Fruit fly (Drosophila melanogaster) whole organism, wandering third instar larva: ENCODE measurements around the gene CG5376.

ENCODE experiments used
- Abd-B ChIP-seq: fragments of >200 bp; optimal IDR thresholded peaks from 2 replicates; lab custom pipeline; 2017; ENCODE audit warnings: missing biosample characterization, missing genetic modification characterization
- CG32264 ChIP-seq: fragments of 200-800 bp; sonication (Bioruptor generic); optimal IDR thresholded peaks from 2 replicates; lab custom pipeline; 2016; ENCODE audit warnings: missing biosample characterization, missing genetic modification characterization
- CG9705 ChIP-seq: fragments of 200-800 bp; sonication (Bioruptor generic); optimal IDR thresholded peaks from 2 replicates; lab custom pipeline; 2018; ENCODE audit warnings: missing biosample characterization, mild to moderate bottlenecking, missing genetic modification characterization
- CrebA ChIP-seq: fragments of 200-800 bp; sonication (Bioruptor generic); optimal IDR thresholded peaks from 2 replicates; lab custom pipeline; 2016; ENCODE audit warnings: missing biosample characterization, mild to moderate bottlenecking, missing genetic modification characterization, borderline replicate concordance
- Dfd ChIP-seq: fragments of >200 bp; optimal IDR thresholded peaks from 2 replicates; lab custom pipeline; 2017; ENCODE audit warnings: missing biosample characterization, missing genetic modification characterization
- Dif ChIP-seq: fragments of 200-275, 200-300 bp; sonication (Bioruptor generic); optimal IDR thresholded peaks from 2 replicates; lab custom pipeline; 2018; ENCODE audit warnings: missing biosample characterization, missing genetic modification characterization; ENCODE audit not compliant: partially characterized antibody
- GATAd ChIP-seq: sonication (Bioruptor generic); optimal IDR thresholded peaks from 2 replicates; lab custom pipeline; 2016; ENCODE audit warnings: missing biosample characterization, missing genetic modification characterization
- HLH106 ChIP-seq: fragments of 200-800 bp; optimal IDR thresholded peaks from 3 replicates; lab custom pipeline; 2019; ENCODE audit warnings: missing biosample characterization, mild to moderate bottlenecking, missing genetic modification characterization, moderate library complexity
- Hnf4 ChIP-seq: fragments of 200-800 bp; sonication (Bioruptor generic); optimal IDR thresholded peaks from 2 replicates; lab custom pipeline; 2016; ENCODE audit warnings: missing biosample characterization, mild to moderate bottlenecking, missing genetic modification characterization
- Hr78 ChIP-seq: fragments of >200 bp; optimal IDR thresholded peaks from 2 replicates; lab custom pipeline; 2017; ENCODE audit warnings: missing biosample characterization, missing genetic modification characterization
- Hr83 ChIP-seq: fragments of 200-300 bp; sonication (Bioruptor generic); optimal IDR thresholded peaks from 2 replicates; lab custom pipeline; 2016; ENCODE audit warnings: missing biosample characterization, mild to moderate bottlenecking, missing genetic modification characterization, moderate library complexity; ENCODE audit not compliant: poor library complexity, severe bottlenecking
- Jra ChIP-seq: sonication (Bioruptor generic); optimal IDR thresholded peaks from 2 replicates; lab custom pipeline; 2016; ENCODE audit warnings: missing biosample characterization, missing genetic modification characterization
- Mio ChIP-seq: sonication (Bioruptor generic); optimal IDR thresholded peaks from 2 replicates; lab custom pipeline; 2016; ENCODE audit warnings: missing biosample characterization, missing genetic modification characterization
- Myc ChIP-seq: fragments of >200 bp; optimal IDR thresholded peaks from 2 replicates; lab custom pipeline; 2017
- N ChIP-seq: fragments of >200 bp; optimal IDR thresholded peaks from 2 replicates; lab custom pipeline; 2018; ENCODE audit warnings: missing biosample characterization, missing external identifiers, missing genetic modification characterization
- OdsH ChIP-seq: fragments of 200-800 bp; sonication (Bioruptor generic); optimal IDR thresholded peaks from 2 replicates; lab custom pipeline; 2016; ENCODE audit warnings: missing biosample characterization, mild to moderate bottlenecking, missing genetic modification characterization
- Rel ChIP-seq, 2 experiments: fragments of 200-800 bp; sonication (Bioruptor generic) in 1 of 2; optimal IDR thresholded peaks; 2 replicates in 1 of 2; 3 replicates in 1 of 2; lab custom pipeline; 2016 to 2019; ENCODE audit warnings: mild to moderate bottlenecking in 2 of 2, missing biosample characterization in 2 of 2, missing genetic modification characterization in 2 of 2, moderate library complexity in 1 of 2
- Sp1 ChIP-seq: fragments of 200-800 bp; sonication (Bioruptor generic); optimal IDR thresholded peaks from 3 replicates; lab custom pipeline; 2019; ENCODE audit warnings: missing biosample characterization, mild to moderate bottlenecking, missing genetic modification characterization, moderate library complexity
- Vsx2 ChIP-seq: fragments of 200-300, 225-300 bp; sonication (Bioruptor generic); optimal IDR thresholded peaks from 2 replicates; lab custom pipeline; 2018; ENCODE audit warnings: missing biosample characterization, missing genetic modification characterization; ENCODE audit not compliant: partially characterized antibody
- br ChIP-seq: fragments of 200-800 bp; sonication (Bioruptor generic); optimal IDR thresholded peaks from 2 replicates; lab custom pipeline; 2016; ENCODE audit warnings: missing biosample characterization, missing genetic modification characterization
- brk ChIP-seq: fragments of 200-800 bp; sonication (Bioruptor generic); optimal IDR thresholded peaks from 2 replicates; lab custom pipeline; 2016; ENCODE audit warnings: missing biosample characterization, mild to moderate bottlenecking, missing genetic modification characterization
- dl ChIP-seq, 2 experiments: fragments of 175-275, 200-275 bp in 1 of 2; fragments of 200-275 bp in 1 of 2; sonication (Bioruptor generic); optimal IDR thresholded peaks; lab custom pipeline; 2018; ENCODE audit warnings: mild to moderate bottlenecking in 2 of 2, missing biosample characterization in 2 of 2, missing genetic modification characterization in 2 of 2, moderate library complexity in 2 of 2; ENCODE audit not compliant: partially characterized antibody in 2 of 2, insufficient read depth in 1 of 2
- dmrt93B ChIP-seq: fragments of 200-800 bp; sonication (Bioruptor generic); optimal IDR thresholded peaks from 2 replicates; lab custom pipeline; 2018; ENCODE audit warnings: missing biosample characterization, mild to moderate bottlenecking, missing genetic modification characterization
- dsf ChIP-seq: sonication (Bioruptor generic); optimal IDR thresholded peaks from 2 replicates; lab custom pipeline; 2016; ENCODE audit warnings: missing biosample characterization, missing genetic modification characterization, borderline replicate concordance
- ey ChIP-seq: fragments of 200-800 bp; sonication (Bioruptor generic); optimal IDR thresholded peaks from 2 replicates; lab custom pipeline; 2016; ENCODE audit warnings: missing biosample characterization, missing genetic modification characterization
- foxo ChIP-seq, 2 experiments: fragments of 200-800 bp; sonication (Bioruptor generic); optimal IDR thresholded peaks; 2 replicates in 1 of 2; 3 replicates in 1 of 2; lab custom pipeline; 2016 to 2017; ENCODE audit warnings: missing biosample characterization in 2 of 2, missing genetic modification characterization in 2 of 2
- fru ChIP-seq: fragments of 200-800 bp; sonication (Bioruptor generic); optimal IDR thresholded peaks from 3 replicates; lab custom pipeline; 2016; ENCODE audit warnings: missing biosample characterization, mild to moderate bottlenecking, missing genetic modification characterization
- h ChIP-seq: fragments of 200-800 bp; sonication (Bioruptor generic); optimal IDR thresholded peaks from 3 replicates; lab custom pipeline; 2016; ENCODE audit warnings: missing biosample characterization, mild to moderate bottlenecking, missing genetic modification characterization
- jim ChIP-seq: fragments of 175-275, 200-325 bp; sonication (Bioruptor generic); optimal IDR thresholded peaks from 2 replicates; lab custom pipeline; 2016; ENCODE audit warnings: missing biosample characterization, mild to moderate bottlenecking, missing genetic modification characterization
- lola ChIP-seq: fragments of >200 bp; optimal IDR thresholded peaks from 2 replicates; lab custom pipeline; 2017; ENCODE audit warnings: missing biosample characterization, missing genetic modification characterization
- pan ChIP-seq: fragments of >200 bp; optimal IDR thresholded peaks from 2 replicates; lab custom pipeline; 2017
- psq ChIP-seq: fragments of 200-800 bp; sonication (Bioruptor generic); optimal IDR thresholded peaks from 3 replicates; lab custom pipeline; 2017; ENCODE audit warnings: missing biosample characterization, mild to moderate bottlenecking, missing genetic modification characterization, moderate library complexity
- rgr ChIP-seq: fragments of 200-800 bp; sonication (Bioruptor generic); optimal IDR thresholded peaks from 3 replicates; lab custom pipeline; 2016; ENCODE audit warnings: missing biosample characterization, mild to moderate bottlenecking, missing genetic modification characterization
- sage ChIP-seq: fragments of 200-800 bp; sonication (Bioruptor generic); optimal IDR thresholded peaks from 2 replicates; lab custom pipeline; 2016; ENCODE audit warnings: missing biosample characterization, mild to moderate bottlenecking, missing genetic modification characterization
- sv ChIP-seq: fragments of 200-800 bp; sonication (Bioruptor generic); optimal IDR thresholded peaks from 3 replicates; lab custom pipeline; 2016; ENCODE audit warnings: missing biosample characterization, missing genetic modification characterization
- tai ChIP-seq: sonication (Bioruptor generic); optimal IDR thresholded peaks from 2 replicates; lab custom pipeline; 2016; ENCODE audit warnings: missing biosample characterization, missing genetic modification characterization
- usp ChIP-seq: fragments of >200 bp; optimal IDR thresholded peaks from 2 replicates; lab custom pipeline; 2017; ENCODE audit warnings: missing biosample characterization, missing genetic modification characterization
- woc ChIP-seq: sonication (Bioruptor generic); optimal IDR thresholded peaks from 2 replicates; lab custom pipeline; 2016; ENCODE audit warnings: missing biosample characterization, mild to moderate bottlenecking, missing genetic modification characterization

CG5376 gene

dm6 chr3R:22526353-22526907 is 37.7 kb upstream of the CG5376 start:
- no peak for TF ChIP-seq HLH106
- TF ChIP-seq foxo (GFP tag; optimal IDR thresholded peaks at IDR 0.05; lab: Kevin White, UChicago), result peak in 1 of 2 experiments; percentile 18
- peak in 1 of 2 experiments; percentile 32 for TF ChIP-seq dl (GFP tag; optimal IDR thresholded peaks at IDR 0.05; lab: Kevin White, UChicago; ENCODE audit: insufficient read depth in 1 of 2, partially characterized antibody in 2 of 2)
- no peak for TF ChIP-seq br
- TF ChIP-seq Sp1 (GFP tag; lab: Kevin White, UChicago), result no peak
- TF ChIP-seq Rel (GFP tag; optimal IDR thresholded peaks at IDR 0.05; lab: Kevin White, UChicago), result no peak
- TF ChIP-seq Rel (tag; optimal IDR thresholded peaks at IDR 0.05; lab: Kevin White, UChicago), result peak; percentile 61
- TF ChIP-seq Abd-B (GFP tag; lab: Kevin White, UChicago), result no peak
- TF ChIP-seq fru, result peak; percentile 27
- TF ChIP-seq GATAd, result no peak
- TF ChIP-seq woc (GFP tag; lab: Kevin White, UChicago), result no peak
- TF ChIP-seq Hr78 (GFP tag; lab: Kevin White, UChicago), result no peak
- TF ChIP-seq OdsH, result peak; percentile 9
- TF ChIP-seq, all 38 proteins: peak for 5

- TF ChIP-seq Rel (GFP tag; optimal IDR thresholded peaks at IDR 0.05; lab: Kevin White, UChicago) (no peak), Rel (tag; optimal IDR thresholded peaks at IDR 0.05; lab: Kevin White, UChicago) (peak; percentile 78), OdsH (no peak), usp (GFP tag; lab: Kevin White, UChicago) (no peak)
Observed at dm6 chr3R:22525546-22526352, 37.0 kb upstream of the CG5376 start.

dm6 chr3R:22525073-22525413 is 36.3 kb upstream of the CG5376 start:
- TF ChIP-seq pan (lab: Kevin White, UChicago), result no peak

- TF ChIP-seq Hr78 (GFP tag; lab: Kevin White, UChicago), result no peak
- TF ChIP-seq pan (lab: Kevin White, UChicago), result no peak
- TF ChIP-seq psq (GFP tag; lab: Kevin White, UChicago), result no peak
- TF ChIP-seq jim (GFP tag; lab: Kevin White, UChicago), result no peak
- TF ChIP-seq Dfd (GFP tag; lab: Kevin White, UChicago), result no peak
- TF ChIP-seq GATAd, result no peak
- no peak for TF ChIP-seq CrebA
- no peak for TF ChIP-seq OdsH
- TF ChIP-seq brk, result no peak
- TF ChIP-seq CG9705, result no peak
- TF ChIP-seq dl (GFP tag; optimal IDR thresholded peaks at IDR 0.05; lab: Kevin White, UChicago; ENCODE audit: insufficient read depth in 1 of 2, partially characterized antibody in 2 of 2), result no peak
- no peak for TF ChIP-seq Vsx2
- no peak for TF ChIP-seq N (GFP tag; lab: Kevin White, UChicago)
- peak; percentile 16 for TF ChIP-seq rgr
- TF ChIP-seq fru, result peak; percentile 44
- peak; percentile 21 for TF ChIP-seq Hnf4 (GFP tag; lab: Kevin White, UChicago)
- no peak for TF ChIP-seq HLH106
- TF ChIP-seq Rel (GFP tag; optimal IDR thresholded peaks at IDR 0.05; lab: Kevin White, UChicago), result no peak
- peak; percentile 96 for TF ChIP-seq Rel (tag; optimal IDR thresholded peaks at IDR 0.05; lab: Kevin White, UChicago)
- TF ChIP-seq Abd-B (GFP tag; lab: Kevin White, UChicago), result no peak
- peak; percentile 1 for TF ChIP-seq dmrt93B
- TF ChIP-seq Jra (GFP tag; lab: Kevin White, UChicago), result peak; percentile 10
- TF ChIP-seq Mio (GFP tag; lab: Kevin White, UChicago), result no peak
- TF ChIP-seq sage (GFP tag; lab: Kevin White, UChicago), result no peak
- peak in 1 of 2 experiments; percentile 21 for TF ChIP-seq foxo (GFP tag; optimal IDR thresholded peaks at IDR 0.05; lab: Kevin White, UChicago)
- no peak for TF ChIP-seq CG32264 (GFP tag; lab: Kevin White, UChicago)
- TF ChIP-seq lola (GFP tag; lab: Kevin White, UChicago), result no peak
- TF ChIP-seq Myc (lab: Kevin White, UChicago), result no peak
- TF ChIP-seq woc (GFP tag; lab: Kevin White, UChicago), result no peak
- TF ChIP-seq h (GFP tag; lab: Kevin White, UChicago), result peak; percentile 23
- no peak for TF ChIP-seq Sp1 (GFP tag; lab: Kevin White, UChicago)
- TF ChIP-seq sv (GFP tag; lab: Kevin White, UChicago), result no peak
- TF ChIP-seq ey, result no peak
- no peak for TF ChIP-seq usp (GFP tag; lab: Kevin White, UChicago)
- no peak for TF ChIP-seq Dif (GFP tag; lab: Kevin White, UChicago)
- TF ChIP-seq dsf (GFP tag; lab: Kevin White, UChicago), result no peak
- TF ChIP-seq Hr83 (GFP tag; lab: Kevin White, UChicago), result peak; percentile 73
- TF ChIP-seq tai (GFP tag; lab: Kevin White, UChicago), result peak; percentile 14
- no peak for TF ChIP-seq br
Observed at dm6 chr3R:22524344-22525072, 35.8 kb upstream of the CG5376 start.
